Worm (Caenorhabditis elegans): ENCODE results near the gene gur-5.

DNA sequence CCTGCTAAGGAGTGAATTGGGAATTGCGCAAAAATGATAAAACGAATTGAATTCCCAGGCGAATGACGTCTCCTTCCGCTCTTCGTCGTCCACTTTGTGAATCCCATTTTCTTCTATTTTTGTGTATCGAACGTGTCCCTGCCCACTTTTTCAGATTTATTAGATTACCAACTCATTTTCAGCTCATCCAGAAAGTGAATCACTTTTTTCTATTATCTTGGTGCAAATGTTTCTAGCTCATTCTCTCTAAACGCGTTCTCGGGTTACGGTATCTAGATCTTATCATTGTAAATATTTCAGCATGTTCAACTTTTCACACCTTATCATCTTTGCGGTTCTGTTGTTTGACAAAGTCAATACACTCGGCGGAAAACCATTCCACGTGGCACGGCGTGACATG is 4.0 kb downstream of the gur-5 start, which contains the start of gene ZK622.5:
- TF ChIP-seq ama-1 (optimal IDR thresholded peaks at IDR 0.05) (no peak), elt-2 (tag; optimal IDR thresholded peaks at IDR 0.05) (no peak), unc-39 (tag; optimal IDR thresholded peaks at IDR 0.05) (no peak), nhr-67 (tag; optimal IDR thresholded peaks at IDR 0.05) (no peak), mml-1 (tag; optimal IDR thresholded peaks at IDR 0.05) (no peak), snpc-4 (tag; optimal IDR thresholded peaks at IDR 0.05) (no peak), eor-1 (tag; optimal IDR thresholded peaks at IDR 0.05) (no peak), unc-62 (GFP tag; optimal IDR thresholded peaks at IDR 0.05) (no peak), jun-1 (tag; optimal IDR thresholded peaks at IDR 0.05) (no peak), ztf-4 (tag; optimal IDR thresholded peaks at IDR 0.05) (no peak), lsy-12 (tag; optimal IDR thresholded peaks at IDR 0.05) (no peak)

Measured in whole organism, L3 larva.